Fruit fly (Drosophila melanogaster) whole organism, pupa: ENCODE data around the gene CAH7.

ENCODE experiments used
- CG10348 ChIP-seq: fragments of 200-800 bp; sonication (Bioruptor generic); IDR thresholded peaks from 2 replicates; pipeline ENCODE4 v1.3.6; 2022; ENCODE audit warnings: missing biosample characterization, missing genetic modification characterization
- CG12605 ChIP-seq: fragments of 200-800 bp; sonication (Bioruptor generic); IDR thresholded peaks from 2 replicates; pipeline ENCODE4 v1.3.6; 2022; ENCODE audit warnings: missing biosample characterization, missing genetic modification characterization
- CG15710 ChIP-seq: fragments of 200-800 bp; sonication (Bioruptor generic); optimal IDR thresholded peaks from 2 replicates; lab custom pipeline; 2018; ENCODE audit warnings: missing biosample characterization, mild to moderate bottlenecking, missing genetic modification characterization, moderate library complexity
- CG17806 ChIP-seq: fragments of 200-800 bp; sonication (Bioruptor generic); optimal IDR thresholded peaks from 2 replicates; lab custom pipeline; 2018; ENCODE audit warnings: missing biosample characterization, mild to moderate bottlenecking, missing genetic modification characterization, moderate library complexity
- CG32121 ChIP-seq: fragments of 200-800 bp; sonication (Bioruptor generic); IDR thresholded peaks from 2 replicates; pipeline ENCODE4 v1.3.6; 2022; ENCODE audit warnings: missing biosample characterization, missing genetic modification characterization
- CG4496 ChIP-seq: fragments of 200-800 bp; sonication (Bioruptor generic); IDR thresholded peaks from 3 replicates; pipeline ENCODE4 v1.3.6; 2022; ENCODE audit warnings: missing biosample characterization, missing genetic modification characterization
- CG9948 ChIP-seq: fragments of 200-800 bp; sonication (Bioruptor generic); optimal IDR thresholded peaks from 2 replicates; lab custom pipeline; 2018; ENCODE audit warnings: missing biosample characterization, mild to moderate bottlenecking, missing genetic modification characterization, moderate library complexity
- D1 ChIP-seq: fragments of 200-800 bp; sonication (Bioruptor generic); optimal IDR thresholded peaks from 2 replicates; lab custom pipeline; 2018; ENCODE audit warnings: missing biosample characterization, mild to moderate bottlenecking, missing genetic modification characterization, moderate library complexity
- Ets98B ChIP-seq: fragments of 200-800 bp; sonication (Bioruptor generic); IDR thresholded peaks from 2 replicates; pipeline ENCODE4 v1.3.6; 2022; ENCODE audit warnings: missing biosample characterization, missing genetic modification characterization
- Pif1B ChIP-seq: fragments of 200-800 bp; sonication (Bioruptor generic); optimal IDR thresholded peaks from 3 replicates; lab custom pipeline; 2016; ENCODE audit warnings: missing biosample characterization, missing genetic modification characterization
- rn ChIP-seq: fragments of 200-800 bp; sonication (Bioruptor generic); IDR thresholded peaks from 2 replicates; pipeline ENCODE4 v1.3.6; 2022; ENCODE audit warnings: missing biosample characterization, missing genetic modification characterization

DNA sequence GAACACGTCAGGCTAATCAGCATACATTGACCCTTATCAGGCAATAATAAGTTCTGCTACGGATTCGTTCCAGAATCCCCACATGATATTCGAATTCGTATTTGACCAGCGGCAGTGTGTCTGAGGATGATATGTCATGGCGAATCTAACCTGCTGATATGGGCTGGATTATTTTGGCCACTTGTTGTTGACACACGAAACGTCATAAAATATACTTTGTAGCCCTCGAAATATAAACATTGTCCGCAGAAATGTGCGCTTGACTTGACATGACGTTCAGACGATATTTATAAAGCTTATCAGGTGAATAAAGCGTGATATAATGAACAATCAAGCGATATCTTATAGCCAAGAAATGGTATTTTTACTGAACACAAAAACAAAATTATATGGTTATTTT, 54.3 kb downstream of the CAH7 start:
- no peak for TF ChIP-seq CG10348 (GFP tag; lab: Robert Waterston, UW)
- no peak for TF ChIP-seq CG32121 (GFP tag; lab: Robert Waterston, UW)
- TF ChIP-seq CG15710, result no peak
- TF ChIP-seq rn (GFP tag; lab: Robert Waterston, UW), result no peak
- TF ChIP-seq Pif1B, result no peak
- no peak for TF ChIP-seq CG9948 (tag; lab: Kevin White, UChicago)
- no peak for TF ChIP-seq D1
- no peak for TF ChIP-seq CG4496 (GFP tag; lab: Robert Waterston, UW)
- TF ChIP-seq CG17806 (tag; lab: Kevin White, UChicago), result no peak
- no peak for TF ChIP-seq CG12605 (GFP tag; lab: Robert Waterston, UW)
- no peak for TF ChIP-seq Ets98B (GFP tag; lab: Robert Waterston, UW)
